Worm (Caenorhabditis elegans): ENCODE results near the gene srj-42.

The srj-42 gene

ce11 chrIV:15220253-15220652 is 31.8 kb downstream of the srj-42 start, which contains the start of gene Y40H7A.11:
Gene Y40H7A.11, minus strand, starts transcription at chrIV:15220353.
- TF ChIP-seq sea-1 (GFP tag; conservative IDR thresholded peaks at IDR 0.05) (no peak), pes-1 (GFP tag; IDR thresholded peaks at IDR 0.05) (no peak), ceh-13 (GFP tag; optimal IDR thresholded peaks at IDR 0.05) (no peak), ets-7 (tag; optimal IDR thresholded peaks at IDR 0.05) (no peak), tbx-11 (GFP tag; IDR thresholded peaks at IDR 0.05) (no peak), flt-1 (GFP tag; IDR thresholded peaks at IDR 0.05) (no peak), F13C5.2 (tag; optimal IDR thresholded peaks at IDR 0.05) (no peak)

ce11 chrIV:15215470-15215869 is 36.6 kb downstream of the srj-42 start, which contains the start of gene Y40H7A.10:
Gene Y40H7A.10, minus strand, starts transcription at chrIV:15215597.
- TF ChIP-seq ceh-13 (GFP tag; optimal IDR thresholded peaks at IDR 0.05) (no peak), hmg-4 (GFP tag; optimal IDR thresholded peaks at IDR 0.05) (no peak), hnd-1 (tag; optimal IDR thresholded peaks at IDR 0.05) (no peak), ceh-36 (tag; optimal IDR thresholded peaks at IDR 0.05) (no peak), ama-1 (optimal IDR thresholded peaks at IDR 0.05) (no peak), tbx-11 (GFP tag; IDR thresholded peaks at IDR 0.05) (no peak), flt-1 (GFP tag; IDR thresholded peaks at IDR 0.05) (no peak), F13C5.2 (tag; optimal IDR thresholded peaks at IDR 0.05) (no peak), scrt-1 (GFP tag; IDR thresholded peaks at IDR 0.05) (no peak), ets-7 (tag; optimal IDR thresholded peaks at IDR 0.05) (no peak)

- TF ChIP-seq scrt-1 (GFP tag; IDR thresholded peaks at IDR 0.05) = no peak
- TF ChIP-seq tbx-37 (GFP tag; conservative IDR thresholded peaks at IDR 0.05) = no peak
- TF ChIP-seq ama-1 (optimal IDR thresholded peaks at IDR 0.05) = no peak
- no peak for TF ChIP-seq aly-1 (tag; optimal IDR thresholded peaks at IDR 0.05)
- TF ChIP-seq ceh-36 (tag; optimal IDR thresholded peaks at IDR 0.05) = no peak
- TF ChIP-seq ceh-13 (GFP tag; optimal IDR thresholded peaks at IDR 0.05) = no peak
- no peak for TF ChIP-seq tra-4 (tag; optimal IDR thresholded peaks at IDR 0.05)
- TF ChIP-seq flt-1 (GFP tag; IDR thresholded peaks at IDR 0.05) = no peak
- TF ChIP-seq hmg-4 (GFP tag; optimal IDR thresholded peaks at IDR 0.05) = no peak
- TF ChIP-seq sea-1 (GFP tag; conservative IDR thresholded peaks at IDR 0.05) = no peak
- no peak for TF ChIP-seq F13C5.2 (tag; optimal IDR thresholded peaks at IDR 0.05)
- TF ChIP-seq hnd-1 (tag; optimal IDR thresholded peaks at IDR 0.05) = no peak
- no peak for TF ChIP-seq ets-7 (tag; optimal IDR thresholded peaks at IDR 0.05)
- no peak for TF ChIP-seq tbx-11 (GFP tag; IDR thresholded peaks at IDR 0.05)
- no peak for TF ChIP-seq B0310.2 (tag; optimal IDR thresholded peaks at IDR 0.05)
These were observed 37.4 kb downstream of the srj-42 start for ce11 chrIV:15214694-15215093.

- TF ChIP-seq F13C5.2 (tag; optimal IDR thresholded peaks at IDR 0.05) = no peak
- no peak for TF ChIP-seq hmbx-1 (tag; optimal IDR thresholded peaks at IDR 0.05)
- TF ChIP-seq scrt-1 (GFP tag; IDR thresholded peaks at IDR 0.05) = no peak
- TF ChIP-seq tbx-11 (GFP tag; IDR thresholded peaks at IDR 0.05) = no peak
- no peak for TF ChIP-seq ceh-36 (tag; optimal IDR thresholded peaks at IDR 0.05)
- TF ChIP-seq sea-1 (GFP tag; conservative IDR thresholded peaks at IDR 0.05) = no peak
- TF ChIP-seq B0310.2 (tag; optimal IDR thresholded peaks at IDR 0.05) = no peak
- TF ChIP-seq tbx-37 (GFP tag; conservative IDR thresholded peaks at IDR 0.05) = no peak
- TF ChIP-seq pes-1 (GFP tag; IDR thresholded peaks at IDR 0.05) = no peak
- TF ChIP-seq aly-1 (tag; optimal IDR thresholded peaks at IDR 0.05) = no peak
- no peak for TF ChIP-seq ceh-13 (GFP tag; optimal IDR thresholded peaks at IDR 0.05)
- TF ChIP-seq ets-7 (tag; optimal IDR thresholded peaks at IDR 0.05) = no peak
- TF ChIP-seq ama-1 (optimal IDR thresholded peaks at IDR 0.05) = no peak
- no peak for TF ChIP-seq hnd-1 (tag; optimal IDR thresholded peaks at IDR 0.05)
- TF ChIP-seq tra-4 (tag; optimal IDR thresholded peaks at IDR 0.05) = no peak
- TF ChIP-seq hmg-4 (GFP tag; optimal IDR thresholded peaks at IDR 0.05) = no peak
- TF ChIP-seq flt-1 (GFP tag; IDR thresholded peaks at IDR 0.05) = no peak
These were observed 41.6 kb downstream of the srj-42 start for ce11 chrIV:15210482-15210881.

ce11 chrIV:15206649-15207048 is 45.4 kb downstream of the srj-42 start:
- TF ChIP-seq pes-1 (GFP tag; IDR thresholded peaks at IDR 0.05) (no peak), hmg-4 (GFP tag; optimal IDR thresholded peaks at IDR 0.05) (no peak), scrt-1 (GFP tag; IDR thresholded peaks at IDR 0.05) (no peak), hmbx-1 (tag; optimal IDR thresholded peaks at IDR 0.05) (no peak), ceh-13 (GFP tag; optimal IDR thresholded peaks at IDR 0.05) (no peak)

- no peak for TF ChIP-seq sea-1 (GFP tag; conservative IDR thresholded peaks at IDR 0.05)
- TF ChIP-seq tra-4 (tag; optimal IDR thresholded peaks at IDR 0.05) = no peak
- TF ChIP-seq hmbx-1 (tag; optimal IDR thresholded peaks at IDR 0.05) = no peak
- TF ChIP-seq aly-1 (tag; optimal IDR thresholded peaks at IDR 0.05) = no peak
- no peak for TF ChIP-seq scrt-1 (GFP tag; IDR thresholded peaks at IDR 0.05)
- no peak for TF ChIP-seq ceh-36 (tag; optimal IDR thresholded peaks at IDR 0.05)
- TF ChIP-seq ets-7 (tag; optimal IDR thresholded peaks at IDR 0.05) = no peak
- no peak for TF ChIP-seq F13C5.2 (tag; optimal IDR thresholded peaks at IDR 0.05)
- no peak for TF ChIP-seq hnd-1 (tag; optimal IDR thresholded peaks at IDR 0.05)
- TF ChIP-seq tbx-11 (GFP tag; IDR thresholded peaks at IDR 0.05) = no peak
- TF ChIP-seq flt-1 (GFP tag; IDR thresholded peaks at IDR 0.05) = no peak
- no peak for TF ChIP-seq tbx-37 (GFP tag; conservative IDR thresholded peaks at IDR 0.05)
- TF ChIP-seq B0310.2 (tag; optimal IDR thresholded peaks at IDR 0.05) = no peak
- TF ChIP-seq hmg-4 (GFP tag; optimal IDR thresholded peaks at IDR 0.05) = no peak
- TF ChIP-seq ceh-13 (GFP tag; optimal IDR thresholded peaks at IDR 0.05) = no peak
- TF ChIP-seq pes-1 (GFP tag; IDR thresholded peaks at IDR 0.05) = no peak
- no peak for TF ChIP-seq ama-1 (optimal IDR thresholded peaks at IDR 0.05)
These were observed 49.1 kb downstream of the srj-42 start, which contains the start of gene sra-30 for ce11 chrIV:15202923-15203322. Gene sra-30, minus strand, starts transcription at chrIV:15203023.
